Fruit fly (Drosophila melanogaster) whole organism, embryonic: ENCODE data around the gene CG12321.

ENCODE experiments used
- CG1024 ChIP-seq: fragments of 200-800 bp; sonication (Bioruptor generic); IDR thresholded peaks from 2 replicates; pipeline ENCODE4 v1.3.6; 2022; ENCODE audit warnings: missing biosample characterization, missing genetic modification characterization
- CG15696 ChIP-seq: fragments of 200-800 bp; sonication (Bioruptor generic); optimal IDR thresholded peaks from 2 replicates; lab custom pipeline; 2019; ENCODE audit warnings: missing biosample characterization, mild to moderate bottlenecking, missing genetic modification characterization, moderate library complexity
- CG17385 ChIP-seq: fragments of 200-800 bp; sonication (Bioruptor generic); optimal IDR thresholded peaks from 3 replicates; lab custom pipeline; 2018; ENCODE audit warnings: missing biosample characterization, mild to moderate bottlenecking, missing genetic modification characterization
- CG18262 ChIP-seq: fragments of 200-800 bp; optimal IDR thresholded peaks from 3 replicates; lab custom pipeline; 2019; ENCODE audit warnings: missing biosample characterization, mild to moderate bottlenecking, missing genetic modification characterization, moderate library complexity
- CG1832 ChIP-seq: fragments of 200-800 bp; sonication (Bioruptor generic); optimal IDR thresholded peaks from 2 replicates; lab custom pipeline; 2017; ENCODE audit warnings: missing biosample characterization, mild to moderate bottlenecking, missing genetic modification characterization, inconsistent platforms
- CG18764 ChIP-seq: fragments of 200-800 bp; sonication (Bioruptor generic); optimal IDR thresholded peaks from 3 replicates; lab custom pipeline; 2016; ENCODE audit warnings: missing biosample characterization, missing genetic modification characterization
- CG2199 ChIP-seq: fragments of 200-800 bp; sonication (Bioruptor generic); IDR thresholded peaks from 3 replicates; pipeline ENCODE4 v1.3.6; 2022; ENCODE audit warnings: missing biosample characterization, missing genetic modification characterization
- CG2712 ChIP-seq: fragments of 200-800 bp; optimal IDR thresholded peaks from 3 replicates; lab custom pipeline; 2019; ENCODE audit warnings: missing biosample characterization, mild to moderate bottlenecking, missing genetic modification characterization, moderate library complexity
- CG31388 ChIP-seq: fragments of 200-800 bp; sonication (Bioruptor generic); optimal IDR thresholded peaks from 2 replicates; lab custom pipeline; 2016; ENCODE audit warnings: missing biosample characterization, missing genetic modification characterization
- CG33213 ChIP-seq: fragments of 200-800 bp; sonication (Bioruptor generic); optimal IDR thresholded peaks from 3 replicates; lab custom pipeline; 2016; ENCODE audit warnings: missing biosample characterization, missing genetic modification characterization
- CG3407 ChIP-seq: fragments of 200-800 bp; sonication (Bioruptor generic); optimal IDR thresholded peaks from 2 replicates; lab custom pipeline; 2018; ENCODE audit warnings: missing biosample characterization, mild to moderate bottlenecking, missing genetic modification characterization
- CG43689 ChIP-seq: fragments of 200-800 bp; sonication (Bioruptor generic); IDR thresholded peaks from 2 replicates; pipeline ENCODE4 v1.3.6; 2022; ENCODE audit warnings: missing biosample characterization, missing genetic modification characterization
- CG4820 ChIP-seq: fragments of 200-800 bp; sonication (Bioruptor generic); optimal IDR thresholded peaks from 3 replicates; lab custom pipeline; 2016; ENCODE audit warnings: missing biosample characterization, missing genetic modification characterization
- CG7556 ChIP-seq: fragments of 200-800 bp; sonication (Bioruptor generic); optimal IDR thresholded peaks from 2 replicates; lab custom pipeline; 2017; ENCODE audit warnings: missing biosample characterization, mild to moderate bottlenecking, missing genetic modification characterization
- CG8478 ChIP-seq: fragments of >200 bp; optimal IDR thresholded peaks from 2 replicates; lab custom pipeline; 2018
- Dek ChIP-seq: fragments of 200-800 bp; sonication (Bioruptor generic); optimal IDR thresholded peaks from 3 replicates; lab custom pipeline; 2019; ENCODE audit warnings: missing biosample characterization, mild to moderate bottlenecking, missing genetic modification characterization, moderate library complexity
- Dip2 ChIP-seq: fragments of 200-800 bp; sonication (Bioruptor generic); IDR thresholded peaks from 2 replicates; pipeline ENCODE4 v1.3.6; 2022; ENCODE audit warnings: missing biosample characterization, missing genetic modification characterization
- Doc3 ChIP-seq: fragments of 200-800 bp; sonication (Bioruptor generic); IDR thresholded peaks from 3 replicates; pipeline ENCODE4 v1.3.6; 2022; ENCODE audit warnings: missing biosample characterization, missing genetic modification characterization; ENCODE audit not compliant: partially characterized antibody
- Fer2 ChIP-seq: fragments of 200-800 bp; sonication (Bioruptor generic); optimal IDR thresholded peaks from 2 replicates; lab custom pipeline; 2018; ENCODE audit warnings: missing biosample characterization, mild to moderate bottlenecking, missing genetic modification characterization, moderate library complexity
- GATAe ChIP-seq: fragments of 200-800 bp; sonication (Bioruptor generic); conservative IDR thresholded peaks from 2 replicates; pipeline ENCODE4 v1.3.6; 2022; ENCODE audit warnings: missing biosample characterization, missing genetic modification characterization
- Hey ChIP-seq: fragments of 200-800 bp; sonication (Bioruptor generic); optimal IDR thresholded peaks from 3 replicates; lab custom pipeline; 2018; ENCODE audit warnings: missing biosample characterization, mild to moderate bottlenecking, missing genetic modification characterization
- Hsf ChIP-seq: fragments of 200-800 bp; sonication (Bioruptor generic); optimal IDR thresholded peaks from 3 replicates; lab custom pipeline; 2016; ENCODE audit warnings: missing biosample characterization, missing genetic modification characterization
- Lpt ChIP-seq: fragments of >200 bp; optimal IDR thresholded peaks from 2 replicates; lab custom pipeline; 2018; ENCODE audit warnings: missing biosample characterization, missing genetic modification characterization
- Med ChIP-seq: fragments of 200-800 bp; sonication (Bioruptor generic); peaks from one replicate; lab custom pipeline; 2016; ENCODE audit warnings: missing biosample characterization, missing genetic modification characterization, mild to moderate bottlenecking, inconsistent platforms, moderate library complexity
- NfI ChIP-seq: fragments of 200-800 bp; sonication (Bioruptor generic); optimal IDR thresholded peaks from 3 replicates; lab custom pipeline; 2018; ENCODE audit warnings: missing biosample characterization, mild to moderate bottlenecking, missing genetic modification characterization, moderate library complexity
- Usf ChIP-seq: fragments of 200-800 bp; sonication (Bioruptor generic); optimal IDR thresholded peaks from 2 replicates; lab custom pipeline; 2017; ENCODE audit warnings: missing genotype, missing biosample characterization, missing genetic modification characterization
- Vsx1 ChIP-seq: fragments of 200-800 bp; sonication (Bioruptor generic); optimal IDR thresholded peaks from 2 replicates; lab custom pipeline; 2017; ENCODE audit warnings: missing biosample characterization, mild to moderate bottlenecking, missing genetic modification characterization, missing genetic modification reagents
- Xrp1 ChIP-seq: fragments of 200-800 bp; sonication (Bioruptor generic); IDR thresholded peaks from 2 replicates; pipeline ENCODE4 v1.3.6; 2022; ENCODE audit warnings: missing biosample characterization, missing genetic modification characterization
- amos ChIP-seq: fragments of 200-800 bp; sonication (Bioruptor generic); IDR thresholded peaks from 2 replicates; pipeline ENCODE4 v1.3.6; 2022; ENCODE audit warnings: missing biosample characterization, missing genetic modification characterization; ENCODE audit not compliant: partially characterized antibody
- br ChIP-seq: fragments of >200 bp; optimal IDR thresholded peaks from 2 replicates; lab custom pipeline; 2017
- cas ChIP-seq: fragments of 200-800 bp; sonication (Bioruptor generic); IDR thresholded peaks from 2 replicates; pipeline ENCODE4 v1.3.6; 2022; ENCODE audit warnings: missing biosample characterization, missing genetic modification characterization
- da ChIP-seq: fragments of 200-800 bp; sonication (Bioruptor generic); optimal IDR thresholded peaks from 2 replicates; lab custom pipeline; 2016; ENCODE audit warnings: missing biosample characterization, missing genetic modification characterization
- en ChIP-seq: fragments of 200-800 bp; sonication (Bioruptor generic); optimal IDR thresholded peaks from 2 replicates; lab custom pipeline; 2016; ENCODE audit warnings: missing biosample characterization, missing genetic modification characterization
- gfzf ChIP-seq: fragments of 200-800 bp; sonication (Bioruptor generic); optimal IDR thresholded peaks from 2 replicates; lab custom pipeline; 2016; ENCODE audit warnings: missing biosample characterization, mild to moderate bottlenecking, missing genetic modification characterization, moderate library complexity
- gro ChIP-seq: fragments of 200-800 bp; sonication (Bioruptor generic); optimal IDR thresholded peaks from 2 replicates; lab custom pipeline; 2016; ENCODE audit warnings: missing biosample characterization, missing genetic modification characterization
- h ChIP-seq: fragments of >200 bp; optimal IDR thresholded peaks from 2 replicates; lab custom pipeline; 2017
- hb ChIP-seq: fragments of 200-800 bp; sonication (Bioruptor generic); IDR thresholded peaks from 3 replicates; pipeline ENCODE4 v1.3.6; 2022; ENCODE audit warnings: missing biosample characterization, missing genetic modification characterization; ENCODE audit not compliant: partially characterized antibody
- nerfin-2 ChIP-seq: fragments of 200-800 bp; sonication (Bioruptor generic); IDR thresholded peaks from 2 replicates; pipeline ENCODE4 v1.3.6; 2022; ENCODE audit warnings: missing biosample characterization, missing genetic modification characterization; ENCODE audit not compliant: partially characterized antibody
- pros ChIP-seq: fragments of 200-800 bp; sonication (Bioruptor generic); optimal IDR thresholded peaks from 3 replicates; lab custom pipeline; 2019; ENCODE audit warnings: missing biosample characterization, mild to moderate bottlenecking, missing genetic modification characterization, moderate library complexity
- psq ChIP-seq: fragments of 200-800 bp; sonication (Bioruptor generic); optimal IDR thresholded peaks from 2 replicates; lab custom pipeline; 2017; ENCODE audit warnings: missing biosample characterization, missing genetic modification characterization
- rib ChIP-seq: fragments of 200-800 bp; sonication (Bioruptor generic); IDR thresholded peaks from 2 replicates; pipeline ENCODE4 v1.3.6; 2022; ENCODE audit warnings: missing biosample characterization, missing genetic modification characterization
- z ChIP-seq: fragments of 200-800 bp; sonication (Bioruptor generic); IDR thresholded peaks from 3 replicates; pipeline ENCODE4 v1.3.6; 2022; ENCODE audit warnings: missing biosample characterization, missing genetic modification characterization
- zen ChIP-seq: fragments of 200-800 bp; sonication (Bioruptor generic); optimal IDR thresholded peaks from 3 replicates; lab custom pipeline; 2018; ENCODE audit warnings: missing biosample characterization, mild to moderate bottlenecking, missing genetic modification characterization, moderate library complexity
- zf30C ChIP-seq: fragments of 200-800 bp; sonication (Bioruptor generic); optimal IDR thresholded peaks from 3 replicates; lab custom pipeline; 2018; ENCODE audit warnings: missing biosample characterization, mild to moderate bottlenecking, missing genetic modification characterization

The CG12321 gene

dm6 chr3R:18196991-18197801, 8.7 kb upstream of the CG12321 start (continued):
- TF ChIP-seq zen (tag; lab: Kevin White, UChicago) (no peak), CG3407 (peak; percentile 26), Usf (GFP tag; lab: Kevin White, UChicago) (peak; percentile 45), Lpt (GFP tag; lab: Kevin White, UChicago) (no peak), CG1024 (GFP tag; lab: Robert Waterston, UW) (no peak), gfzf (no peak), CG17385 (peak; percentile 99), zf30C (GFP tag; lab: Kevin White, UChicago) (no peak), da (GFP tag; lab: Kevin White, UChicago) (no peak), hb (GFP tag; lab: Robert Waterston, UW) (no peak), Fer2 (tag; lab: Kevin White, UChicago) (peak; percentile 23)

- TF ChIP-seq Dek (tag; lab: Kevin White, UChicago) (peak; percentile 6), Vsx1 (GFP tag; lab: Kevin White, UChicago) (peak; percentile 63), CG31388 (GFP tag; lab: Kevin White, UChicago) (no peak), pros (GFP tag; lab: Kevin White, UChicago) (peak; percentile 88), psq (peak; percentile 70), CG4820 (GFP tag; lab: Kevin White, UChicago) (no peak), en (GFP tag; lab: Kevin White, UChicago) (no peak)
These were observed 8.1 kb upstream of the CG12321 start for dm6 chr3R:18196622-18196990.

- TF ChIP-seq CG43689 (no peak), CG15696 (tag; lab: Kevin White, UChicago) (no peak), Med (GFP tag; lab: Kevin White, UChicago) (peak; percentile 42)
These were observed 6.8 kb upstream of the CG12321 start for dm6 chr3R:18195295-18195694.

dm6 chr3R:18191867-18192266, 3.4 kb upstream of the CG12321 start, which contains the start of gene CG14313:
CG14313 (minus strand) TSS chr3R:18191967.
- TF ChIP-seq cas (GFP tag; lab: Robert Waterston, UW) (no peak), z (GFP tag; lab: Robert Waterston, UW) (0 out of 3 replicates have a peak, but pooled peaks have one; percentile 6), amos (GFP tag; lab: Robert Waterston, UW) (peak; percentile 7; the same call in 1 of the 2 replicates), gro (GFP tag; lab: Kevin White, UChicago) (no peak), Med (GFP tag; lab: Kevin White, UChicago) (peak; percentile 32)

- TF ChIP-seq CG8478 (lab: Kevin White, UChicago) (no peak), CG7556 (GFP tag; lab: Kevin White, UChicago) (peak; percentile 60), Doc3 (GFP tag; lab: Robert Waterston, UW) (peak; percentile 37; the same call in 2 of the 3 replicates), GATAe (GFP tag; lab: Robert Waterston, UW) (no peak), CG18764 (GFP tag; lab: Kevin White, UChicago) (peak; percentile 52), en (GFP tag; lab: Kevin White, UChicago) (peak; percentile 0), Hey (tag; lab: Kevin White, UChicago) (no peak), CG2199 (no peak), CG1832 (no peak), Hsf (GFP tag; lab: Kevin White, UChicago) (peak; percentile 76), nerfin-2 (GFP tag; lab: Robert Waterston, UW) (no peak), CG18262 (tag; lab: Kevin White, UChicago) (peak; percentile 71), h (lab: Kevin White, UChicago) (no peak), rib (GFP tag; lab: Robert Waterston, UW) (no peak), CG33213 (GFP tag; lab: Kevin White, UChicago) (peak; percentile 53), CG2712 (peak; percentile 68), Dip2 (GFP tag; lab: Robert Waterston, UW) (no peak), br (lab: Kevin White, UChicago) (no peak), Xrp1 (GFP tag; lab: Robert Waterston, UW) (peak; percentile 67), NfI (peak; percentile 71)
These were observed 3.1 kb downstream of the CG12321 start, which contains the start of the genes Arp5 and CG7208 for dm6 chr3R:18185385-18185784. Arp5 (plus strand) TSS chr3R:18185498. CG7208 (minus strand) TSS chr3R:18185715.
